Fruit fly (Drosophila melanogaster): ENCODE measurements around the gene CG14260.

CG14260 gene

DNA sequence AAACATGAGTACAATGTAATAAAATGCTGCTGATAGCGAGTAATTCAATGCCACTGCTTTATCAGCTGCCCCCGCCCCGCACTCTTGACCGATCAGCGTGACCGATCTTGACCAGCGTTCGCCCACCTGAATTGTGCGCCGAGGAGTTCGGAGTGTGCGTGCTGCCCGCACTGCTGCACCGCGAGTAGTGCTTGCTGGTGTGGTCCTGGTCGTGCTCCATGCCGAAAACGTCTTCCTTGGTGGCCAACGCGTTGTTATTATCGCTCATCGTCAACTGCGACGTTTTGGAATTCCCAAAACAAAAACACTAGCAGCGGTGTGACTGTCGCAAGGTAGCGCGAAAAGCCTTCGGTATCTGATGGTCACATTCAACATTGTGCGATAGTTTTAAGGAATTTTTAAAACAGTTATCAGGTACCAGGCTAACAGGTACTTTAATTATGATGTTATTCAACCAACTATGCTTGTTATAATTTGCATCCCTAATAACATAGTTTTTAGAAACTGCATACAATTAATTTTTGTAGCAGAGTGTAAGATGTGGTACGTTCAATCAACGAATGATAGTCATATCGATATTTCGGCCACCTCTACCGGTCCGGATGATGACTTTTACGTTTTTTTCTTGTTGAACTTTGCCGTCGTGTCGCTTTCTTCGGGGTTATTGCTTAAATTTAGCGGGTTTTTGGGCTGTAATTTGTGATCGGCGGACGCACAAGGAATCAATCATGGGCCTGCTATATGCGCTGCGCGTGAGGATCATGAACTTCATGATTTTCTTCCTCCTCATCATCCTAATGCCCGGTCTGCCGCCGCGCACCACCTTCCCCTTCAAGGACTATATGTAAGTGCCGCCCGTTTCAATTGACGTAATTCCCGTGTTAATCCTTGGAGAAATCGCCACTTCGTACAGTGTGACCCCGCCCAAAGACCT is 23.2 kb downstream of the CG14260 start, which contains the start of the genes bigmax and Hmu (continued):
- TF ChIP-seq Nf-YB (GFP tag; optimal IDR thresholded peaks at IDR 0.05), result peak; percentile 55
- peak; percentile 83 for TF ChIP-seq shn (GFP tag; optimal IDR thresholded peaks at IDR 0.05)
- peak; percentile 72 for TF ChIP-seq dmrt11E (tag; optimal IDR thresholded peaks at IDR 0.05)
- peak; percentile 89 for TF ChIP-seq CG30403 (GFP tag; optimal IDR thresholded peaks at IDR 0.05)
- TF ChIP-seq CG12769 (tag; optimal IDR thresholded peaks at IDR 0.05), result peak; percentile 91
- TF ChIP-seq ac (GFP tag; optimal IDR thresholded peaks at IDR 0.05), result no peak
- peak; percentile 85 for TF ChIP-seq Fer3 (tag; optimal IDR thresholded peaks at IDR 0.05)
- peak; percentile 94 for TF ChIP-seq mam (GFP tag; optimal IDR thresholded peaks at IDR 0.05)
- peak; percentile 51 for TF ChIP-seq CG12219 (GFP tag; optimal IDR thresholded peaks at IDR 0.05)
- peak; percentile 87 for TF ChIP-seq CG15514 (GFP tag; optimal IDR thresholded peaks at IDR 0.05)
- peak; percentile 80 for TF ChIP-seq tin (GFP tag; optimal IDR thresholded peaks at IDR 0.05)
- TF ChIP-seq CG6765 (GFP tag; optimal IDR thresholded peaks at IDR 0.05), result no peak
- peak; percentile 41 for TF ChIP-seq NC2α (GFP tag; optimal IDR thresholded peaks at IDR 0.05)
- TF ChIP-seq CG2875 (GFP tag; optimal IDR thresholded peaks at IDR 0.05), result no peak
- no peak for TF ChIP-seq sima (GFP tag; optimal IDR thresholded peaks at IDR 0.05)
- TF ChIP-seq CG8359 (GFP tag; optimal IDR thresholded peaks at IDR 0.05; ENCODE audit: borderline replicate concordance), result no peak
- peak; percentile 84 for TF ChIP-seq CG18476 (GFP tag; optimal IDR thresholded peaks at IDR 0.05)
- TF ChIP-seq hth (optimal IDR thresholded peaks at IDR 0.05), result no peak
- peak; percentile 86 for TF ChIP-seq pnt (GFP tag; optimal IDR thresholded peaks at IDR 0.05)
- TF ChIP-seq CG9727 (GFP tag; optimal IDR thresholded peaks at IDR 0.05), result peak; percentile 82
- no peak for TF ChIP-seq Kr (GFP tag; optimal IDR thresholded peaks at IDR 0.05)
- TF ChIP-seq gt (GFP tag; IDR thresholded peaks at IDR 0.05), result peak; percentile 45
- TF ChIP-seq scrt (GFP tag; optimal IDR thresholded peaks at IDR 0.05), result peak; percentile 72
- peak; percentile 62 for TF ChIP-seq CG6683 (GFP tag; optimal IDR thresholded peaks at IDR 0.05)
- TF ChIP-seq CG15479 (GFP tag; optimal IDR thresholded peaks at IDR 0.05), result no peak
- peak; percentile 69 for TF ChIP-seq CrebB (tag; optimal IDR thresholded peaks at IDR 0.05)
- peak; percentile 81 for TF ChIP-seq emc (GFP tag; optimal IDR thresholded peaks at IDR 0.05)
- TF ChIP-seq esg (GFP tag; conservative IDR thresholded peaks at IDR 0.05), result peak; percentile 61
- peak; percentile 81 for TF ChIP-seq chm (GFP tag; IDR thresholded peaks at IDR 0.05)
- peak; percentile 69 for TF ChIP-seq CG31388 (GFP tag; optimal IDR thresholded peaks at IDR 0.05)
- TF ChIP-seq sna (GFP tag; IDR thresholded peaks at IDR 0.05; ENCODE audit: partially characterized antibody), result peak; percentile 97
- peak; percentile 42; the same call in 1 of the 2 replicates for TF ChIP-seq CG43689 (GFP tag; IDR thresholded peaks at IDR 0.05)
- peak; percentile 53 for TF ChIP-seq D19B (GFP tag; optimal IDR thresholded peaks at IDR 0.05)
- TF ChIP-seq CG3407 (GFP tag; optimal IDR thresholded peaks at IDR 0.05), result peak; percentile 32
- TF ChIP-seq slbo (GFP tag; IDR thresholded peaks at IDR 0.05), result peak; percentile 92
- peak; percentile 86 for TF ChIP-seq CG12155 (GFP tag; optimal IDR thresholded peaks at IDR 0.05)
- peak; percentile 71 for TF ChIP-seq tna (GFP tag; IDR thresholded peaks at IDR 0.05; ENCODE audit: partially characterized antibody)
- peak; percentile 86 for TF ChIP-seq H2.0 (GFP tag; IDR thresholded peaks at IDR 0.05)
- peak; percentile 39 for TF ChIP-seq Neu2 (GFP tag; optimal IDR thresholded peaks at IDR 0.05; ENCODE audit: borderline replicate concordance)
- TF ChIP-seq CG7556 (GFP tag; optimal IDR thresholded peaks at IDR 0.05), result peak; percentile 67
- TF ChIP-seq Pdp1 (GFP tag; optimal IDR thresholded peaks at IDR 0.05), result peak; percentile 82 to 85
- TF ChIP-seq CG1792 (GFP tag; optimal IDR thresholded peaks at IDR 0.05), result peak; percentile 88
- TF ChIP-seq insv (GFP tag; optimal IDR thresholded peaks at IDR 0.05), result peak in 1 of 2 experiments; percentile 38
- peak; percentile 86 for TF ChIP-seq CG11456 (GFP tag; IDR thresholded peaks at IDR 0.05)
- TF ChIP-seq CG3995 (GFP tag; optimal IDR thresholded peaks at IDR 0.05), result peak; percentile 46
- peak; percentile 83 for TF ChIP-seq CG10366 (GFP tag; IDR thresholded peaks at IDR 0.05)
- peak; percentile 66 for TF ChIP-seq Mes4 (GFP tag; optimal IDR thresholded peaks at IDR 0.05)
- TF ChIP-seq caup (GFP tag; optimal IDR thresholded peaks at IDR 0.05; ENCODE audit: severe bottlenecking), result peak; percentile 81
